Worm (Caenorhabditis elegans): ENCODE data around the gene tat-2.

ce11 chrIV:4780129-4780528 lies 66.6 kb downstream of the tat-2 start, which contains the start of gene set-15:
- no peak for TF ChIP-seq cog-1 (tag; optimal IDR thresholded peaks at IDR 0.05)
- TF ChIP-seq med-1 (GFP tag; optimal IDR thresholded peaks at IDR 0.05; ENCODE audit: insufficient read depth), result no peak
- no peak for TF ChIP-seq ztf-29 (GFP tag; IDR thresholded peaks at IDR 0.05)
- TF ChIP-seq tab-1 (GFP tag; IDR thresholded peaks at IDR 0.05), result no peak
